Worm (Caenorhabditis elegans): Measurements from ENCODE around the gene prdm-14.

ce11 chrX:9024270-9024669 lies 21.7 kb upstream of the prdm-14 start:
- TF ChIP-seq ztf-11 (tag; optimal IDR thresholded peaks at IDR 0.05) (no peak), aly-2 (tag; optimal IDR thresholded peaks at IDR 0.05) (no peak), mdl-1 (tag; optimal IDR thresholded peaks at IDR 0.05) (no peak)

Data from whole organism, L2 larva.